Fruit fly (Drosophila melanogaster) whole organism, pupa: ENCODE data around the gene CG10804.

Source experiments
- CG10348 ChIP-seq: fragments of 200-800 bp; sonication (Bioruptor generic); IDR thresholded peaks from 2 replicates; pipeline ENCODE4 v1.3.6; 2022; ENCODE audit warnings: missing biosample characterization, missing genetic modification characterization
- CG12605 ChIP-seq: fragments of 200-800 bp; sonication (Bioruptor generic); IDR thresholded peaks from 2 replicates; pipeline ENCODE4 v1.3.6; 2022; ENCODE audit warnings: missing biosample characterization, missing genetic modification characterization
- CG13204 ChIP-seq: fragments of 200-800 bp; sonication (Bioruptor generic); optimal IDR thresholded peaks from 2 replicates; lab custom pipeline; 2018; ENCODE audit warnings: missing biosample characterization, mild to moderate bottlenecking, missing genetic modification characterization, moderate library complexity
- CG14655 ChIP-seq: fragments of 200-800 bp; sonication (Bioruptor generic); optimal IDR thresholded peaks from 3 replicates; lab custom pipeline; 2017; ENCODE audit warnings: mild to moderate bottlenecking, missing biosample characterization, missing genetic modification reagents, missing genetic modification characterization
- CG15710 ChIP-seq: fragments of 200-800 bp; sonication (Bioruptor generic); optimal IDR thresholded peaks from 2 replicates; lab custom pipeline; 2018; ENCODE audit warnings: missing biosample characterization, mild to moderate bottlenecking, missing genetic modification characterization, moderate library complexity
- CG17806 ChIP-seq: fragments of 200-800 bp; sonication (Bioruptor generic); optimal IDR thresholded peaks from 2 replicates; lab custom pipeline; 2018; ENCODE audit warnings: missing biosample characterization, mild to moderate bottlenecking, missing genetic modification characterization, moderate library complexity
- CG32121 ChIP-seq: fragments of 200-800 bp; sonication (Bioruptor generic); IDR thresholded peaks from 2 replicates; pipeline ENCODE4 v1.3.6; 2022; ENCODE audit warnings: missing biosample characterization, missing genetic modification characterization
- CG34367 ChIP-seq: fragments of 200-800 bp; sonication (Bioruptor generic); optimal IDR thresholded peaks from 2 replicates; lab custom pipeline; 2018; ENCODE audit warnings: missing biosample characterization, mild to moderate bottlenecking, missing genetic modification characterization
- CG4496 ChIP-seq: fragments of 200-800 bp; sonication (Bioruptor generic); IDR thresholded peaks from 3 replicates; pipeline ENCODE4 v1.3.6; 2022; ENCODE audit warnings: missing biosample characterization, missing genetic modification characterization
- CG8159 ChIP-seq: fragments of 200-800 bp; sonication (Bioruptor generic); optimal IDR thresholded peaks from 3 replicates; lab custom pipeline; 2018; ENCODE audit warnings: missing biosample characterization, mild to moderate bottlenecking, missing genetic modification characterization, moderate library complexity
- CG8301 ChIP-seq: fragments of 200-800 bp; sonication (Bioruptor generic); optimal IDR thresholded peaks from 2 replicates; lab custom pipeline; 2018; ENCODE audit warnings: missing biosample characterization, mild to moderate bottlenecking, missing genetic modification characterization
- CG9948 ChIP-seq: fragments of 200-800 bp; sonication (Bioruptor generic); optimal IDR thresholded peaks from 2 replicates; lab custom pipeline; 2018; ENCODE audit warnings: missing biosample characterization, mild to moderate bottlenecking, missing genetic modification characterization, moderate library complexity
- D1 ChIP-seq: fragments of 200-800 bp; sonication (Bioruptor generic); optimal IDR thresholded peaks from 2 replicates; lab custom pipeline; 2018; ENCODE audit warnings: missing biosample characterization, mild to moderate bottlenecking, missing genetic modification characterization, moderate library complexity
- EcR ChIP-seq: fragments of 200-800 bp; sonication (Bioruptor generic); optimal IDR thresholded peaks from 3 replicates; lab custom pipeline; 2019; ENCODE audit warnings: missing biosample characterization, missing genetic modification characterization, mild to moderate bottlenecking, moderate library complexity, missing genetic modification reagents
- Ets98B ChIP-seq: fragments of 200-800 bp; sonication (Bioruptor generic); IDR thresholded peaks from 2 replicates; pipeline ENCODE4 v1.3.6; 2022; ENCODE audit warnings: missing biosample characterization, missing genetic modification characterization
- Pif1A ChIP-seq: fragments of 200-800 bp; sonication (Bioruptor generic); optimal IDR thresholded peaks from 3 replicates; lab custom pipeline; 2016; ENCODE audit warnings: missing biosample characterization, missing genetic modification characterization
- Pif1B ChIP-seq: fragments of 200-800 bp; sonication (Bioruptor generic); optimal IDR thresholded peaks from 3 replicates; lab custom pipeline; 2016; ENCODE audit warnings: missing biosample characterization, missing genetic modification characterization
- Snoo ChIP-seq: fragments of 200-800 bp; sonication (Bioruptor generic); optimal IDR thresholded peaks from 3 replicates; lab custom pipeline; 2017; ENCODE audit warnings: missing biosample characterization, mild to moderate bottlenecking, missing genetic modification characterization, inconsistent platforms
- fd96Ca ChIP-seq: fragments of 200-800 bp; sonication (Bioruptor generic); IDR thresholded peaks from 3 replicates; pipeline ENCODE4 v1.3.6; 2022; ENCODE audit warnings: missing biosample characterization, missing genetic modification characterization
- gl ChIP-seq: fragments of 200-800 bp; sonication (Bioruptor generic); optimal IDR thresholded peaks from 2 replicates; lab custom pipeline; 2018; ENCODE audit warnings: missing biosample characterization, mild to moderate bottlenecking, missing genetic modification characterization
- rn ChIP-seq: fragments of 200-800 bp; sonication (Bioruptor generic); IDR thresholded peaks from 2 replicates; pipeline ENCODE4 v1.3.6; 2022; ENCODE audit warnings: missing biosample characterization, missing genetic modification characterization

CG10804 gene

dm6 chrX:3451250-3451786 is 30.8 kb downstream of the CG10804 start:
- peak; percentile 26 for TF ChIP-seq Pif1B (GFP tag; lab: Kevin White, UChicago)
- peak; percentile 3 for TF ChIP-seq D1 (tag; lab: Kevin White, UChicago)
- no peak for TF ChIP-seq CG17806 (tag; lab: Kevin White, UChicago)

dm6 chrX:3448893-3449394 is 33.2 kb downstream of the CG10804 start, which contains the start of gene CG12535:
CG12535 (minus strand) TSS chrX:3448943.
- TF ChIP-seq CG10348 (GFP tag; lab: Robert Waterston, UW): no peak
- no peak for TF ChIP-seq CG12605 (GFP tag; lab: Robert Waterston, UW)
- TF ChIP-seq Snoo (tag; lab: Kevin White, UChicago): no peak
- TF ChIP-seq gl (tag; lab: Kevin White, UChicago): no peak
- no peak for TF ChIP-seq CG32121 (GFP tag; lab: Robert Waterston, UW)
- no peak for TF ChIP-seq Pif1B (GFP tag; lab: Kevin White, UChicago)
- no peak for TF ChIP-seq CG34367
- TF ChIP-seq Ets98B: no peak
- no peak for TF ChIP-seq rn
- TF ChIP-seq CG4496 (GFP tag; lab: Robert Waterston, UW): no peak
- TF ChIP-seq Pif1A (GFP tag; lab: Kevin White, UChicago): no peak
- no peak for TF ChIP-seq CG9948 (tag; lab: Kevin White, UChicago)
- no peak for TF ChIP-seq CG15710 (tag; lab: Kevin White, UChicago)
- TF ChIP-seq, all 21 proteins: peak for 0

- TF ChIP-seq CG12605 (GFP tag; lab: Robert Waterston, UW) (no peak), Pif1B (GFP tag; lab: Kevin White, UChicago) (no peak), CG15710 (tag; lab: Kevin White, UChicago) (no peak), CG4496 (GFP tag; lab: Robert Waterston, UW) (peak; percentile 58), Ets98B (no peak; the same call in 1 of the 2 replicates), CG34367 (no peak), Pif1A (GFP tag; lab: Kevin White, UChicago) (no peak), CG14655 (peak; percentile 40), rn (peak; percentile 16; the same call in 1 of the 2 replicates), CG32121 (GFP tag; lab: Robert Waterston, UW) (peak; percentile 44; the same call in 1 of the 2 replicates), CG17806 (tag; lab: Kevin White, UChicago) (no peak), D1 (tag; lab: Kevin White, UChicago) (no peak), CG13204 (GFP tag; lab: Kevin White, UChicago) (no peak), CG8301 (tag; lab: Kevin White, UChicago) (peak; percentile 19), CG9948 (tag; lab: Kevin White, UChicago) (peak; percentile 19), CG10348 (GFP tag; lab: Robert Waterston, UW) (no peak), CG8159 (tag; lab: Kevin White, UChicago) (peak; percentile 20), fd96Ca (GFP tag; lab: Robert Waterston, UW) (peak; percentile 52; the same call in 2 of the 3 replicates), Snoo (tag; lab: Kevin White, UChicago) (peak; percentile 6), gl (tag; lab: Kevin White, UChicago) (no peak), EcR (GFP tag; lab: Kevin White, UChicago) (no peak)
Measured at dm6 chrX:3447718-3448523, 34.2 kb downstream of the CG10804 start.

- TF ChIP-seq Ets98B (peak; percentile 15; the same call in 1 of the 2 replicates), CG32121 (GFP tag; lab: Robert Waterston, UW) (no peak), CG12605 (GFP tag; lab: Robert Waterston, UW) (peak; percentile 22; the same call in 1 of the 2 replicates), CG15710 (tag; lab: Kevin White, UChicago) (no peak), fd96Ca (GFP tag; lab: Robert Waterston, UW) (no peak), Snoo (tag; lab: Kevin White, UChicago) (no peak), Pif1A (GFP tag; lab: Kevin White, UChicago) (no peak), CG17806 (tag; lab: Kevin White, UChicago) (no peak), CG9948 (tag; lab: Kevin White, UChicago) (no peak), CG8159 (tag; lab: Kevin White, UChicago) (no peak), Pif1B (GFP tag; lab: Kevin White, UChicago) (no peak)
Measured at dm6 chrX:3446650-3447049, 35.5 kb downstream of the CG10804 start.

dm6 chrX:3446157-3446556 is 36.0 kb downstream of the CG10804 start:
- no peak for TF ChIP-seq Snoo (tag; lab: Kevin White, UChicago)
- TF ChIP-seq CG12605 (GFP tag; lab: Robert Waterston, UW): no peak
- no peak for TF ChIP-seq CG17806 (tag; lab: Kevin White, UChicago)
- no peak for TF ChIP-seq CG13204 (GFP tag; lab: Kevin White, UChicago)
- no peak for TF ChIP-seq CG4496 (GFP tag; lab: Robert Waterston, UW)
- TF ChIP-seq Ets98B: no peak
- no peak for TF ChIP-seq CG9948 (tag; lab: Kevin White, UChicago)
- TF ChIP-seq Pif1B (GFP tag; lab: Kevin White, UChicago): no peak
- TF ChIP-seq gl (tag; lab: Kevin White, UChicago): no peak
- TF ChIP-seq, all 21 proteins: peak for 0
